Worm (Caenorhabditis elegans): ENCODE data around the gene F22B3.8.

Gene F22B3.8

DNA sequence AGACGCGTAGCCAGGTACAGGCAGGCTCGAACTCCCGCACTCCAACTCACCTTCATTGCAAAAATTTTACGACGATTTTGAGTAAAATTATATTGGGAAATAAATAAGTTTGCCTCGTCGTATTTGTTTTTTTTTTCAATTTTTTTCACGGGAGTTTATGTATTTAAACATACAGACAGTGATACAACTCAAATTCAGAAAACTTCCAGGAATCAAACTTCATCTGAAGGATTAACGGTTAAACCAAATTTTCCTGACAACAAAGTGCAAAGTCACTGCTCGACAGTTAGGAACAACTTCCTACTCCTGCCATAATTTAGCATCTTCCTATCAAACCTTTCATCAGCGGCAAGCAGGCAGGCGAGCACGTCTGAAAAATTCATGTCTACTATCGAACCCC lies at the start of gene F22B3.8:
F22B3.8 (minus strand) TSS at position 101 of the 400 bp plus-strand sequence.
- no peak for TF ChIP-seq nhr-28 (tag; optimal IDR thresholded peaks at IDR 0.05)
- TF ChIP-seq lsy-12 (tag; optimal IDR thresholded peaks at IDR 0.05), result no peak
- TF ChIP-seq nhr-237 (tag; optimal IDR thresholded peaks at IDR 0.05), result no peak
- no peak for TF ChIP-seq lin-15B (tag; optimal IDR thresholded peaks at IDR 0.05)
- TF ChIP-seq ama-1 (optimal IDR thresholded peaks at IDR 0.05), result no peak
- no peak for TF ChIP-seq nhr-43 (tag; optimal IDR thresholded peaks at IDR 0.05; ENCODE audit: poor library complexity, severe bottlenecking)
- no peak for TF ChIP-seq fos-1 (tag; optimal IDR thresholded peaks at IDR 0.05)
- no peak for TF ChIP-seq unc-39 (tag; optimal IDR thresholded peaks at IDR 0.05)
- TF ChIP-seq R02D3.7 (tag; optimal IDR thresholded peaks at IDR 0.05), result no peak
- TF ChIP-seq mdl-1 (tag; optimal IDR thresholded peaks at IDR 0.05), result no peak
- TF ChIP-seq ceh-16 (tag; optimal IDR thresholded peaks at IDR 0.05), result no peak
- TF ChIP-seq egl-5 (tag; optimal IDR thresholded peaks at IDR 0.05), result no peak
- no peak for TF ChIP-seq ceh-9 (tag; optimal IDR thresholded peaks at IDR 0.05)
- TF ChIP-seq fkh-10 (GFP tag; optimal IDR thresholded peaks at IDR 0.05), result no peak

DNA sequence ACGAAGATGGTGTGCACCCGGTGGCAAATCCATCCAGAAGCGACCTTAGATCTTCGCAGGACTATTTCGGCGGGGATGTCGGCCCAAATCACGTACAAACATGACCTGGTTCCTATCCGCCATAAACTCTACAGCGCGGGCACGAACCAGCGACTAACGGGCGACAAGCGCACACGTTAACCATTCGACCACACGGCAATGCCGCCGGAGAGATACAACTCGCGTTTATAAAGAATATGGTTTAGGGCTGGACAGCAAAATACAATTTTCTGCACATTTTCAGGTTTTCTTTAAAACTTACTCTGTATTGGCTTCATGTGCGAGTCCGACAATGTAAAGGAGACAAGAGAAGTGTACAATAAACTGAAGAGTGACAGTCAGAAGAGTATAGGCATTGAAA lies 49.3 kb upstream of the F22B3.8 start:
- TF ChIP-seq nhr-23 (tag; optimal IDR thresholded peaks at IDR 0.05) (peak; percentile 76), fos-1 (tag; optimal IDR thresholded peaks at IDR 0.05) (peak; percentile 35), eor-1 (tag; optimal IDR thresholded peaks at IDR 0.05) (no peak), ceh-28 (tag; optimal IDR thresholded peaks at IDR 0.05) (peak; percentile 8), egl-5 (tag; optimal IDR thresholded peaks at IDR 0.05) (peak; percentile 10), lsy-12 (tag; optimal IDR thresholded peaks at IDR 0.05) (peak; percentile 80), egl-27 (tag; optimal IDR thresholded peaks at IDR 0.05) (no peak), skn-1 (tag; optimal IDR thresholded peaks at IDR 0.05) (peak; percentile 34), ztf-11 (tag; optimal IDR thresholded peaks at IDR 0.05) (no peak), mml-1 (tag; optimal IDR thresholded peaks at IDR 0.05) (no peak), nhr-25 (tag; optimal IDR thresholded peaks at IDR 0.05) (no peak), ceh-9 (tag; optimal IDR thresholded peaks at IDR 0.05) (no peak), R02D3.7 (tag; optimal IDR thresholded peaks at IDR 0.05) (peak; percentile 2), nhr-237 (tag; optimal IDR thresholded peaks at IDR 0.05) (no peak), aly-2 (tag; optimal IDR thresholded peaks at IDR 0.05) (peak; percentile 60), nhr-43 (tag; optimal IDR thresholded peaks at IDR 0.05; ENCODE audit: poor library complexity, severe bottlenecking) (peak; percentile 77), tbx-2 (tag; optimal IDR thresholded peaks at IDR 0.05) (peak; percentile 71), snpc-4 (tag; optimal IDR thresholded peaks at IDR 0.05) (peak; percentile 45), elt-2 (tag; optimal IDR thresholded peaks at IDR 0.05) (peak; percentile 69), nhr-76 (tag; optimal IDR thresholded peaks at IDR 0.05) (peak; percentile 26), hmg-11 (tag; optimal IDR thresholded peaks at IDR 0.05) (peak; percentile 82), unc-62 (GFP tag; optimal IDR thresholded peaks at IDR 0.05) (no peak), fkh-10 (GFP tag; optimal IDR thresholded peaks at IDR 0.05) (no peak), ama-1 (optimal IDR thresholded peaks at IDR 0.05) (peak; percentile 87), nhr-28 (tag; optimal IDR thresholded peaks at IDR 0.05) (no peak), ceh-82 (tag; optimal IDR thresholded peaks at IDR 0.05) (peak; percentile 44), elt-1 (tag; optimal IDR thresholded peaks at IDR 0.05) (peak; percentile 3), unc-39 (tag; optimal IDR thresholded peaks at IDR 0.05) (no peak), lin-39 (tag; optimal IDR thresholded peaks at IDR 0.05) (peak; percentile 84), pha-4 (tag; optimal IDR thresholded peaks at IDR 0.05) (peak; percentile 80), nfya-1 (tag; optimal IDR thresholded peaks at IDR 0.05; ENCODE audit: insufficient read depth) (peak; percentile 53), lin-15B (tag; optimal IDR thresholded peaks at IDR 0.05) (peak; percentile 10)

- no peak for TF ChIP-seq nfya-1 (tag; optimal IDR thresholded peaks at IDR 0.05; ENCODE audit: insufficient read depth)
- TF ChIP-seq nhr-25 (tag; optimal IDR thresholded peaks at IDR 0.05), result no peak
- TF ChIP-seq nhr-67 (tag; optimal IDR thresholded peaks at IDR 0.05), result no peak
- no peak for TF ChIP-seq lin-39 (tag; optimal IDR thresholded peaks at IDR 0.05)
- TF ChIP-seq fkh-2 (tag; optimal IDR thresholded peaks at IDR 0.05), result no peak
- no peak for TF ChIP-seq mdl-1 (tag; optimal IDR thresholded peaks at IDR 0.05)
- no peak for TF ChIP-seq unc-62 (GFP tag; optimal IDR thresholded peaks at IDR 0.05)
- TF ChIP-seq zag-1 (tag; optimal IDR thresholded peaks at IDR 0.05), result no peak
Observed at ce11 chrIV:11472023-11472422, 47.3 kb upstream of the F22B3.8 start.
